Worm (Caenorhabditis elegans) whole organism, L1 larva: ENCODE measurements around the gene str-261.
A peak's percentile ranks its signal among the peaks of the same experiment; 100 is the strongest.

Experiments used
- F16B12.6 ChIP-seq: fragments of 150-350 bp; optimal IDR thresholded peaks from 2 replicates; lab custom pipeline; 2014; ENCODE audit warnings: missing biosample characterization, missing genetic modification characterization
- aly-2 ChIP-seq: fragments of 150-350 bp; optimal IDR thresholded peaks from 2 replicates; lab custom pipeline; 2014; ENCODE audit warnings: missing biosample characterization, missing genetic modification characterization
- ceh-63 ChIP-seq: fragments of 200-800 bp; sonication (Bioruptor generic); optimal IDR thresholded peaks from 2 replicates; lab custom pipeline; 2018; ENCODE audit warnings: mild to moderate bottlenecking, missing genetic modification characterization, missing compliant biosample characterization
- ceh-88 ChIP-seq: fragments of 200-800 bp; sonication (Bioruptor generic); IDR thresholded peaks from 2 replicates; pipeline ENCODE4 v1.3.6; 2022; ENCODE audit warnings: missing genetic modification characterization, missing compliant biosample characterization
- ceh-90 ChIP-seq: sonication (generic microtip); optimal IDR thresholded peaks from 2 replicates; lab custom pipeline; 2016; ENCODE audit warnings: missing genetic modification characterization, missing compliant biosample characterization
- ces-1 ChIP-seq: fragments of 150-350 bp; optimal IDR thresholded peaks from 2 replicates; lab custom pipeline; 2014; ENCODE audit warnings: missing biosample characterization, missing genetic modification reagents, missing genetic modification characterization
- dpl-1 ChIP-seq, 3 experiments: fragments of 150-350 bp in 2 of 3; sonication (generic microtip) in 1 of 3; optimal IDR thresholded peaks; 2 replicates each; lab custom pipeline; 2014 to 2017; ENCODE audit warnings: missing biosample characterization in 3 of 3, missing genetic modification characterization in 3 of 3, missing genetic modification reagents in 3 of 3
- efl-1 ChIP-seq, 4 experiments: fragments of 150-350 bp; optimal IDR thresholded peaks in 3 of 4; peaks in 1 of 4; 1 replicate in 1 of 4; 2 replicates in 3 of 4; lab custom pipeline; 2014; ENCODE audit warnings: missing biosample characterization in 2 of 4, missing genetic modification characterization in 2 of 4, missing genetic modification reagents in 2 of 4
- elt-2 ChIP-seq: sonication (generic microtip); optimal IDR thresholded peaks from 2 replicates; lab custom pipeline; 2016; ENCODE audit warnings: missing genetic modification characterization, mild to moderate bottlenecking, inconsistent platforms, missing compliant biosample characterization, missing genetic modification reagents
- ets-5 ChIP-seq: fragments of 200-800 bp; sonication (Bioruptor generic); IDR thresholded peaks from 2 replicates; pipeline ENCODE4 v1.3.6; 2022; ENCODE audit warnings: missing genetic modification characterization, missing compliant biosample characterization
- grh-1 ChIP-seq: fragments of 200-800 bp; sonication (Bioruptor generic); IDR thresholded peaks from 2 replicates; pipeline ENCODE4 v1.3.6; 2022; ENCODE audit warnings: missing genetic modification reagents, missing genetic modification characterization, missing compliant biosample characterization
- irx-1 ChIP-seq: sonication (generic microtip); optimal IDR thresholded peaks from 2 replicates; lab custom pipeline; 2016; ENCODE audit warnings: missing genetic modification characterization, missing compliant biosample characterization
- jun-1 ChIP-seq: fragments of 150-350 bp; optimal IDR thresholded peaks from 2 replicates; lab custom pipeline; 2014; ENCODE audit warnings: missing biosample characterization, missing genetic modification reagents, missing genetic modification characterization
- lin-13 ChIP-seq: fragments of 150-350 bp; optimal IDR thresholded peaks from 2 replicates; lab custom pipeline; 2014; ENCODE audit warnings: missing biosample characterization, missing genetic modification reagents, missing genetic modification characterization
- lin-15B ChIP-seq: fragments of 150-350 bp; sonication (generic microtip); optimal IDR thresholded peaks from 3 replicates; lab custom pipeline; 2014; ENCODE audit warnings: missing biosample characterization, missing genetic modification characterization
- lin-39 ChIP-seq: fragments of 150-350 bp; optimal IDR thresholded peaks from 2 replicates; lab custom pipeline; 2014; ENCODE audit warnings: missing biosample characterization, missing genetic modification reagents, missing genetic modification characterization
- lir-3 ChIP-seq: sonication (generic microtip); optimal IDR thresholded peaks from 2 replicates; lab custom pipeline; 2016; ENCODE audit warnings: mild to moderate bottlenecking, missing genetic modification characterization, moderate library complexity, missing compliant biosample characterization; ENCODE audit not compliant: poor library complexity
- lsy-2 ChIP-seq, 2 experiments: fragments of 150-350 bp; optimal IDR thresholded peaks; 2 replicates each; lab custom pipeline; 2014; ENCODE audit warnings: missing biosample characterization in 2 of 2, missing genetic modification characterization in 2 of 2
- mab-9 ChIP-seq: fragments of 200-800 bp; sonication (Bioruptor generic); IDR thresholded peaks from 2 replicates; pipeline ENCODE4 v1.3.6; 2022; ENCODE audit warnings: missing genetic modification reagents, missing genetic modification characterization, missing compliant biosample characterization
- mep-1 ChIP-seq: fragments of 150-350 bp; optimal IDR thresholded peaks from 2 replicates; lab custom pipeline; 2014; ENCODE audit warnings: missing biosample characterization, missing genetic modification characterization
- nhr-11 ChIP-seq: fragments of 150-350 bp; optimal IDR thresholded peaks from 2 replicates; lab custom pipeline; 2014; ENCODE audit warnings: missing biosample characterization, missing genetic modification characterization
- nhr-20 ChIP-seq: sonication (generic microtip); optimal IDR thresholded peaks from 2 replicates; lab custom pipeline; 2016; ENCODE audit warnings: mild to moderate bottlenecking, missing genetic modification characterization, missing compliant biosample characterization
- nhr-28 ChIP-seq: fragments of 150-350 bp; optimal IDR thresholded peaks from 2 replicates; lab custom pipeline; 2014; ENCODE audit warnings: missing biosample characterization, missing genetic modification characterization
- nhr-47 ChIP-seq: sonication (generic microtip); optimal IDR thresholded peaks from 2 replicates; lab custom pipeline; 2016; ENCODE audit warnings: mild to moderate bottlenecking, missing genetic modification characterization, moderate library complexity, missing compliant biosample characterization
- nhr-90 ChIP-seq: sonication (generic microtip); optimal IDR thresholded peaks from 2 replicates; lab custom pipeline; 2016; ENCODE audit warnings: mild to moderate bottlenecking, missing genetic modification characterization, missing compliant biosample characterization; ENCODE audit not compliant: poor library complexity
- pag-3 ChIP-seq: sonication (generic microtip); optimal IDR thresholded peaks from 2 replicates; lab custom pipeline; 2017; ENCODE audit warnings: missing genetic modification characterization, mild to moderate bottlenecking, missing compliant biosample characterization, antibody characterized with exemption, borderline replicate concordance; ENCODE audit not compliant: insufficient read depth
- rnt-1 ChIP-seq: sonication (generic microtip); optimal IDR thresholded peaks from 2 replicates; lab custom pipeline; 2016; ENCODE audit warnings: mild to moderate bottlenecking, missing genetic modification characterization, moderate library complexity, missing compliant biosample characterization
- skn-1 ChIP-seq: fragments of 150-350 bp; optimal IDR thresholded peaks from 2 replicates; lab custom pipeline; 2014; ENCODE audit warnings: missing biosample characterization, missing genetic modification characterization
- sptf-1 ChIP-seq: fragments of 150-350 bp; optimal IDR thresholded peaks from 2 replicates; lab custom pipeline; 2014; ENCODE audit warnings: missing biosample characterization, missing genetic modification characterization
- tbx-2 ChIP-seq: sonication (generic microtip); optimal IDR thresholded peaks from 2 replicates; lab custom pipeline; 2016; ENCODE audit warnings: missing genetic modification characterization, missing compliant biosample characterization
- unc-130 ChIP-seq: fragments of 150-350 bp; optimal IDR thresholded peaks from 2 replicates; lab custom pipeline; 2017; ENCODE audit warnings: missing biosample characterization, missing genetic modification characterization, inconsistent platforms
- unc-98 ChIP-seq: fragments of 200-800 bp; sonication (Bioruptor generic); IDR thresholded peaks from 2 replicates; pipeline ENCODE4 v1.3.6; 2022; ENCODE audit warnings: missing genetic modification characterization, missing compliant biosample characterization
- vab-15 ChIP-seq: sonication (generic microtip); optimal IDR thresholded peaks from 2 replicates; lab custom pipeline; 2017; ENCODE audit warnings: missing genotype, mild to moderate bottlenecking, missing genetic modification characterization, missing compliant biosample characterization
- zip-4 ChIP-seq: fragments of 200-800 bp; sonication (Bioruptor generic); optimal IDR thresholded peaks from 2 replicates; lab custom pipeline; 2018; ENCODE audit warnings: mild to moderate bottlenecking, missing genetic modification characterization, moderate library complexity, missing compliant biosample characterization
- ztf-11 ChIP-seq, 2 experiments: sonication (generic microtip); optimal IDR thresholded peaks; 2 replicates each; lab custom pipeline; 2016 to 2017; ENCODE audit warnings: missing genetic modification characterization in 2 of 2, missing biosample characterization in 1 of 2, missing compliant biosample characterization in 1 of 2

Gene str-261

DNA sequence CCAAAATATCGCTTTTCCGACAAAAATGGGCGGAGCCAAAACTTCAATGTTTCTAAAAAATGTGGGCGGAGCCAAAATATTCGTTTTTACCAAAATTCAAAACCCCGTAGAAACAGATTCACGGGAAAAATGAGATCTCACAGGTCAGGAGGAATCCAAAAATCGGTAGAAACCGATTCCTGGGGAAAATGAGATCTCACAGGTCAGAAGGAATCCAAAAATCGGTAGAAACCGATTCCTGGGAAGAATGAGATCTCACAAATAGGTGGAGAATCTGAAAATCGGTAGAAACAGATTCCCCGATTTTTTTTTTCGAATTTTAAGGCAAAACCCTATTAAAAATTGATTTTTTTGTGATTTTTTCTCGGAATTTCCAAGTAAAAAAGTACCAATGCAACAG lies 19.2 kb downstream of the str-261 start (continued):
- no peak for TF ChIP-seq lsy-2 (tag; optimal IDR thresholded peaks at IDR 0.05; lab: Kevin White, UChicago)
- TF ChIP-seq lin-39: no peak
- no peak for TF ChIP-seq nhr-20 (tag; lab: Kevin White, UChicago)
- TF ChIP-seq ceh-88 (GFP tag; lab: Robert Waterston, UW): no peak
- peak; percentile 75 for TF ChIP-seq unc-98 (GFP tag; lab: Robert Waterston, UW)
- peak; percentile 63 for TF ChIP-seq rnt-1 (tag; lab: Kevin White, UChicago)
- TF ChIP-seq ztf-11 (tag; optimal IDR thresholded peaks at IDR 0.05; lab: Kevin White, UChicago): peak in 1 of 2 experiments; percentile 73
- no peak for TF ChIP-seq pag-3 (tag; lab: Kevin White, UChicago)
- TF ChIP-seq mab-9 (GFP tag; lab: Robert Waterston, UW): no peak
- TF ChIP-seq ceh-63 (GFP tag; lab: Kevin White, UChicago): no peak
- no peak for TF ChIP-seq aly-2
- TF ChIP-seq, all 84 proteins: peak for 11

DNA sequence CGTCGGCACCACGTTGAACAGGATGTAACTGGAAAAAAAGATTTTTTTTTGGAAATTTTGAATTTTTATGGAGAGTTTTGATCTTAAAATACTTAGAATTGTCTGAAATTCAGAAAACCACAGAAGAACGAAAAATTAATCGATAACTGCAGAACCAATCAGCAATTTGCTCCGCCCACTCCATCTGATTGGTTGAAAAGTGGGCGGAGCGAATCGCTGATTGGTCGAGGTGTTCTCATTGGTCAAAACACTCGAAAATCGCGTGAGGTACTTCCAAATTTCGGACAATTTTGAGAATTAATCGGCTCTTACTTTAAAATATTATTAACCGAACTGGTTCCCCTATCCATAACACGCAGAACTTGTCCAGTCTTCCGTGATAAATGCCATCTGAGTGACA lies 21.4 kb downstream of the str-261 start:
- TF ChIP-seq unc-130 (tag; lab: Kevin White, UChicago): no peak
- no peak for TF ChIP-seq efl-1 (optimal IDR thresholded peaks at IDR 0.05; lab: Kevin White, UChicago)
- TF ChIP-seq efl-1 (GFP tag; optimal IDR thresholded peaks at IDR 0.05 in 1 of 2; lab: Kevin White, UChicago): peak in 1 of 2 experiments; percentile 2
- TF ChIP-seq lin-13 (GFP tag; lab: Kevin White, UChicago): no peak
- TF ChIP-seq zip-4 (GFP tag; lab: Kevin White, UChicago): no peak
- TF ChIP-seq tbx-2 (tag; lab: Kevin White, UChicago): no peak

DNA sequence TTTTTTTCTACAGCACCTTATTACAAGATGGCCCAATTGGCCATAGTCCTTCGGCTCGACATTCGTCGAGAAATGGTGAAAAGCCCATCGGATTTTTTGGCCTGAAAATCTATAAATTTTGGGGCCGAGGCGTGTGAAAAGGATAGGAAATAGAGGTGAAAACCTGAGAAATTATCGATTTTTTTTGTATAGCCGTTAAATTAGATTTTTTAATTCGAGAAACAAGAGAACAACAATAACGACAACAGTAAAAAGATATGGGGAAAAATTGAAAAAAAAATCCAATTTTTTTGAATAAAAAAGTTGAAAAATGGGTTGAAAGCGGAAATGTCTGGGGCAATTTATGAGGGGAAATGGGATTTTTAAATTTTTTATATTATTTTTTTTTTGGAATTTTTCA lies 25.6 kb downstream of the str-261 start, which contains the start of gene hmt-1:
TSS of gene hmt-1 (minus strand) at position 101 of the 400 bp plus-strand sequence.
- TF ChIP-seq dpl-1 (GFP tag; optimal IDR thresholded peaks at IDR 0.05; lab: Kevin White, UChicago) (no peak), vab-15 (tag; lab: Kevin White, UChicago) (no peak), unc-130 (tag; lab: Kevin White, UChicago) (no peak), lir-3 (tag; lab: Kevin White, UChicago) (no peak), irx-1 (no peak), mep-1 (tag; lab: Kevin White, UChicago) (no peak), grh-1 (no peak), elt-2 (tag; lab: Kevin White, UChicago) (no peak), jun-1 (no peak), zip-4 (GFP tag; lab: Kevin White, UChicago) (no peak), ets-5 (GFP tag; lab: Robert Waterston, UW) (no peak), ceh-90 (tag; lab: Kevin White, UChicago) (no peak), F16B12.6 (tag; lab: Kevin White, UChicago) (no peak), nhr-28 (tag; lab: Kevin White, UChicago) (no peak), sptf-1 (tag; lab: Kevin White, UChicago) (no peak), nhr-47 (tag; lab: Kevin White, UChicago) (no peak), nhr-11 (tag; lab: Kevin White, UChicago) (no peak), lin-15B (tag; lab: Kevin White, UChicago) (no peak), ces-1 (GFP tag; lab: Kevin White, UChicago) (no peak), aly-2 (no peak)

- TF ChIP-seq nhr-90 (tag; lab: Kevin White, UChicago) (no peak), skn-1 (tag; lab: Kevin White, UChicago) (peak; percentile 66), zip-4 (GFP tag; lab: Kevin White, UChicago) (peak; percentile 14)
These were observed 26.9 kb downstream of the str-261 start for ce11 chrIII:11101246-11101645.
